Worm (Caenorhabditis elegans) whole organism, young adult: Measurements from ENCODE around the gene tiar-2.

Source experiments
- B0035.1 ChIP-seq: sonication (generic microtip); optimal IDR thresholded peaks from 2 replicates; lab custom pipeline; 2016; ENCODE audit warnings: missing genetic modification characterization, mild to moderate bottlenecking, missing compliant biosample characterization, missing genotype, missing genetic modification reagents
- B0261.1 ChIP-seq: sonication (generic microtip); optimal IDR thresholded peaks from 2 replicates; lab custom pipeline; 2016; ENCODE audit warnings: mild to moderate bottlenecking, missing genetic modification characterization, moderate library complexity, missing compliant biosample characterization
- F10E7.11 ChIP-seq: sonication (generic microtip); optimal IDR thresholded peaks from 2 replicates; lab custom pipeline; 2017; ENCODE audit warnings: mild to moderate bottlenecking, missing genetic modification characterization, moderate library complexity, missing compliant biosample characterization
- F22D6.2 ChIP-seq: sonication (generic microtip); optimal IDR thresholded peaks from 2 replicates; lab custom pipeline; 2016; ENCODE audit warnings: mild to moderate bottlenecking, missing genetic modification characterization, missing compliant biosample characterization
- F39B2.1 ChIP-seq: fragments of 200-800 bp; sonication (Bioruptor generic); IDR thresholded peaks from 2 replicates; pipeline ENCODE4 v1.3.6; 2022; ENCODE audit warnings: missing genetic modification reagents, missing genetic modification characterization, missing compliant biosample characterization
- F49E8.2 ChIP-seq: sonication (generic microtip); optimal IDR thresholded peaks from 3 replicates; lab custom pipeline; 2017; ENCODE audit warnings: missing genetic modification characterization, mild to moderate bottlenecking, missing compliant biosample characterization, antibody characterized with exemption, moderate library complexity; ENCODE audit not compliant: insufficient read depth
- F55B11.4 ChIP-seq: sonication (generic microtip); optimal IDR thresholded peaks from 2 replicates; lab custom pipeline; 2016; ENCODE audit warnings: missing compliant biosample characterization, missing genetic modification characterization, borderline replicate concordance; ENCODE audit not compliant: insufficient read depth
- F57A8.1 ChIP-seq: fragments of 200-800 bp; sonication (Bioruptor generic); optimal IDR thresholded peaks from 2 replicates; lab custom pipeline; 2018; ENCODE audit warnings: mild to moderate bottlenecking, missing genetic modification characterization, moderate library complexity, missing compliant biosample characterization
- K11D2.4 ChIP-seq: fragments of 200-800 bp; sonication (Bioruptor generic); IDR thresholded peaks from 2 replicates; pipeline ENCODE4 v1.3.6; 2022; ENCODE audit warnings: missing genetic modification reagents, missing genetic modification characterization, missing compliant biosample characterization
- T07F8.4 ChIP-seq: sonication (generic microtip); optimal IDR thresholded peaks from 2 replicates; lab custom pipeline; 2016; ENCODE audit warnings: mild to moderate bottlenecking, missing genetic modification characterization, moderate library complexity, missing compliant biosample characterization
- Y53F4B.3 ChIP-seq: fragments of 200-800 bp; sonication (Bioruptor generic); IDR thresholded peaks from 2 replicates; pipeline ENCODE4 v1.3.6; 2022; ENCODE audit warnings: missing genetic modification reagents, missing genetic modification characterization, missing compliant biosample characterization
- ama-1 ChIP-seq, 3 experiments: fragments of 150-350 bp in 1 of 3; sonication (generic microtip) in 2 of 3; optimal IDR thresholded peaks; 2 replicates each; lab custom pipeline; 2014 to 2018; ENCODE audit warnings: missing biosample characterization in 2 of 3, missing genetic modification characterization in 2 of 3, missing genetic modification reagents in 2 of 3
- atf-7 ChIP-seq: sonication (generic microtip); optimal IDR thresholded peaks from 2 replicates; lab custom pipeline; 2017; ENCODE audit warnings: mild to moderate bottlenecking, missing genetic modification characterization, missing compliant biosample characterization
- attf-6 ChIP-seq: fragments of 200-800 bp; sonication (Bioruptor generic); IDR thresholded peaks from 2 replicates; pipeline ENCODE4 v1.3.6; 2022; ENCODE audit warnings: missing genetic modification reagents, missing genetic modification characterization, missing compliant biosample characterization
- cebp-1 ChIP-seq, 2 experiments: fragments of 200-800 bp in 1 of 2; sonication (Bioruptor generic) in 1 of 2; sonication (generic microtip) in 1 of 2; IDR thresholded peaks in 1 of 2; optimal IDR thresholded peaks in 1 of 2; 2 replicates each; pipeline versions ENCODE4 v1.3.6 to Lab custom; 2017 to 2022; ENCODE audit warnings: missing compliant biosample characterization in 2 of 2, missing genetic modification characterization in 2 of 2, mild to moderate bottlenecking in 1 of 2, missing genetic modification reagents in 1 of 2, moderate library complexity in 1 of 2
- ceh-58 ChIP-seq: fragments of 200-800 bp; sonication (Bioruptor generic); IDR thresholded peaks from 2 replicates; pipeline ENCODE4 v1.3.6; 2022; ENCODE audit warnings: missing genetic modification characterization, missing compliant biosample characterization
- ceh-79 ChIP-seq: sonication (generic microtip); optimal IDR thresholded peaks from 2 replicates; lab custom pipeline; 2017; ENCODE audit warnings: mild to moderate bottlenecking, missing genetic modification characterization, missing compliant biosample characterization
- ceh-91 ChIP-seq: fragments of 200-800 bp; sonication (Bioruptor generic); IDR thresholded peaks from 2 replicates; pipeline ENCODE4 v1.3.6; 2022; ENCODE audit warnings: missing genetic modification reagents, missing genetic modification characterization, missing compliant biosample characterization
- dox-1 ChIP-seq: fragments of 200-800 bp; sonication (Bioruptor generic); IDR thresholded peaks from 2 replicates; pipeline ENCODE4 v1.3.6; 2022; ENCODE audit warnings: missing genetic modification reagents, missing genetic modification characterization, missing compliant biosample characterization
- dpff-1 ChIP-seq: sonication (generic microtip); optimal IDR thresholded peaks from 2 replicates; lab custom pipeline; 2017; ENCODE audit warnings: mild to moderate bottlenecking, missing genetic modification characterization, missing compliant biosample characterization
- dpl-1 ChIP-seq: fragments of 150-350 bp; optimal IDR thresholded peaks from 2 replicates; lab custom pipeline; 2014; ENCODE audit warnings: missing biosample characterization, missing genetic modification reagents, missing genetic modification characterization
- egl-18 ChIP-seq: fragments of 200-800 bp; sonication (Bioruptor generic); IDR thresholded peaks from 2 replicates; pipeline ENCODE4 v1.3.6; 2022; ENCODE audit warnings: missing genetic modification reagents, missing genetic modification characterization, missing compliant biosample characterization
- egl-44 ChIP-seq: fragments of 200-800 bp; sonication (Bioruptor generic); IDR thresholded peaks from 2 replicates; pipeline ENCODE4 v1.3.6; 2022; ENCODE audit warnings: missing genetic modification reagents, missing genetic modification characterization, missing compliant biosample characterization
- egrh-3 ChIP-seq: fragments of 200-800 bp; sonication (Bioruptor generic); IDR thresholded peaks from 2 replicates; pipeline ENCODE4 v1.3.6; 2022; ENCODE audit warnings: missing genetic modification reagents, missing genetic modification characterization, missing compliant biosample characterization
- gei-17 ChIP-seq: fragments of 200-800 bp; sonication (Bioruptor generic); optimal IDR thresholded peaks from 2 replicates; lab custom pipeline; 2018; ENCODE audit warnings: mild to moderate bottlenecking, missing genetic modification characterization, missing compliant biosample characterization
- hsf-1 ChIP-seq: fragments of 200-800 bp; sonication (Bioruptor generic); IDR thresholded peaks from 2 replicates; pipeline ENCODE4 v1.3.6; 2022; ENCODE audit warnings: missing genetic modification reagents, missing genetic modification characterization, missing compliant biosample characterization
- lag-1 ChIP-seq: fragments of 200-800 bp; sonication (Bioruptor generic); IDR thresholded peaks from 2 replicates; pipeline ENCODE4 v1.3.6; 2022; ENCODE audit warnings: missing genetic modification reagents, missing genetic modification characterization, missing compliant biosample characterization
- let-526 ChIP-seq: fragments of 200-800 bp; sonication (Bioruptor generic); IDR thresholded peaks from 2 replicates; pipeline ENCODE4 v1.3.6; 2022; ENCODE audit warnings: missing genetic modification reagents, missing genetic modification characterization, missing compliant biosample characterization
- let-607 ChIP-seq, 2 experiments: fragments of 200-800 bp in 1 of 2; sonication (Bioruptor generic) in 1 of 2; sonication (generic microtip) in 1 of 2; optimal IDR thresholded peaks; 2 replicates each; lab custom pipeline; 2016 to 2018; ENCODE audit warnings: mild to moderate bottlenecking in 2 of 2, missing compliant biosample characterization in 2 of 2, missing genetic modification characterization in 2 of 2, moderate library complexity in 2 of 2, missing genotype in 1 of 2
- lin-26 ChIP-seq: fragments of 200-800 bp; sonication (Bioruptor generic); IDR thresholded peaks from 2 replicates; pipeline ENCODE4 v1.3.6; 2022; ENCODE audit warnings: missing genetic modification reagents, missing genetic modification characterization, missing compliant biosample characterization
- lin-40 ChIP-seq: sonication (generic microtip); optimal IDR thresholded peaks from 2 replicates; lab custom pipeline; 2016; ENCODE audit warnings: missing genetic modification characterization, mild to moderate bottlenecking, missing compliant biosample characterization, missing genotype, missing genetic modification reagents
- lin-54 ChIP-seq: fragments of 200-800 bp; sonication (Bioruptor generic); optimal IDR thresholded peaks from 2 replicates; lab custom pipeline; 2018; ENCODE audit warnings: mild to moderate bottlenecking, missing genetic modification characterization, missing compliant biosample characterization
- madf-10 ChIP-seq: sonication (generic microtip); optimal IDR thresholded peaks from 2 replicates; lab custom pipeline; 2016; ENCODE audit warnings: mild to moderate bottlenecking, missing genetic modification characterization, missing compliant biosample characterization
- madf-6 ChIP-seq: fragments of 200-800 bp; sonication (Bioruptor generic); IDR thresholded peaks from 2 replicates; pipeline ENCODE4 v1.3.6; 2022; ENCODE audit warnings: missing genetic modification reagents, missing genetic modification characterization, missing compliant biosample characterization
- madf-8 ChIP-seq: fragments of 200-800 bp; sonication (Bioruptor generic); conservative IDR thresholded peaks from 2 replicates; pipeline ENCODE4 v1.3.6; 2022; ENCODE audit warnings: missing genetic modification reagents, missing genetic modification characterization, missing compliant biosample characterization
- mcd-1 ChIP-seq: fragments of 200-800 bp; sonication (Bioruptor generic); IDR thresholded peaks from 2 replicates; pipeline ENCODE4 v1.3.6; 2022; ENCODE audit warnings: missing genetic modification reagents, missing genetic modification characterization, missing compliant biosample characterization
- nfya-1 ChIP-seq: sonication (generic microtip); optimal IDR thresholded peaks from 2 replicates; lab custom pipeline; 2017; ENCODE audit warnings: antibody characterized with exemption, missing compliant biosample characterization, missing genetic modification characterization, borderline replicate concordance; ENCODE audit not compliant: insufficient read depth
- nhr-27 ChIP-seq: fragments of 200-800 bp; sonication (Bioruptor generic); optimal IDR thresholded peaks from 2 replicates; lab custom pipeline; 2018; ENCODE audit warnings: mild to moderate bottlenecking, missing genetic modification characterization, moderate library complexity, missing compliant biosample characterization
- nhr-80 ChIP-seq: sonication (generic microtip); optimal IDR thresholded peaks from 2 replicates; lab custom pipeline; 2016; ENCODE audit warnings: missing genetic modification characterization, missing compliant biosample characterization
- nhr-90 ChIP-seq: sonication (generic microtip); optimal IDR thresholded peaks from 2 replicates; lab custom pipeline; 2016; ENCODE audit warnings: missing genotype, mild to moderate bottlenecking, missing genetic modification characterization, missing compliant biosample characterization
- sea-2 ChIP-seq: fragments of 200-800 bp; sonication (Bioruptor generic); IDR thresholded peaks from 2 replicates; pipeline ENCODE4 v1.3.6; 2022; ENCODE audit warnings: missing genetic modification characterization, missing compliant biosample characterization
- snpc-1.3 ChIP-seq: sonication (generic microtip); optimal IDR thresholded peaks from 2 replicates; lab custom pipeline; 2017; ENCODE audit warnings: missing genetic modification characterization, mild to moderate bottlenecking, missing compliant biosample characterization, antibody characterized with exemption, moderate library complexity, missing genotype, missing genetic modification reagents; ENCODE audit not compliant: insufficient read depth
- unc-62 ChIP-seq: fragments of 150-350 bp; optimal IDR thresholded peaks from 2 replicates; lab custom pipeline; 2014; ENCODE audit warnings: missing biosample characterization, missing genetic modification reagents, missing genetic modification characterization
- zfh-2 ChIP-seq: fragments of 200-800 bp; sonication (Bioruptor generic); conservative IDR thresholded peaks from 2 replicates; pipeline ENCODE4 v1.3.6; 2022; ENCODE audit warnings: missing genetic modification reagents, missing genetic modification characterization, missing compliant biosample characterization
- ztf-25 ChIP-seq: fragments of 200-800 bp; sonication (Bioruptor generic); IDR thresholded peaks from 2 replicates; pipeline ENCODE4 v1.3.6; 2022; ENCODE audit warnings: missing genetic modification reagents, missing genetic modification characterization, missing compliant biosample characterization
- ztf-26 ChIP-seq: sonication (generic microtip); optimal IDR thresholded peaks from 2 replicates; lab custom pipeline; 2017; ENCODE audit warnings: missing genetic modification characterization, missing compliant biosample characterization
- ztf-6 ChIP-seq: fragments of 200-800 bp; sonication (Bioruptor generic); IDR thresholded peaks from 2 replicates; pipeline ENCODE4 v1.3.6; 2022; ENCODE audit warnings: missing genetic modification reagents, missing genetic modification characterization, missing compliant biosample characterization

Gene tiar-2

ce11 chrII:12797211-12797794 is 28.8 kb downstream of the tiar-2 start:
- TF ChIP-seq K11D2.4 (GFP tag; lab: Robert Waterston, UW) (no peak), egrh-3 (GFP tag; lab: Robert Waterston, UW) (no peak), ztf-6 (no peak), madf-10 (tag; lab: Kevin White, UChicago) (no peak), cebp-1 (GFP tag; IDR thresholded peaks at IDR 0.05; lab: Robert Waterston, UW) (no peak), cebp-1 (tag; optimal IDR thresholded peaks at IDR 0.05; lab: Kevin White, UChicago) (no peak), egl-18 (GFP tag; lab: Robert Waterston, UW) (no peak), hsf-1 (no peak), ztf-25 (GFP tag; lab: Robert Waterston, UW) (no peak), mcd-1 (0 out of 2 replicates have a peak, but pooled peaks have one; percentile 5), lag-1 (GFP tag; lab: Robert Waterston, UW) (no peak), ceh-58 (GFP tag; lab: Robert Waterston, UW) (no peak), attf-6 (GFP tag; lab: Robert Waterston, UW) (no peak), F57A8.1 (no peak), nfya-1 (tag; lab: Kevin White, UChicago) (no peak), unc-62 (GFP tag; lab: Kevin White, UChicago) (peak; percentile 42), F39B2.1 (GFP tag; lab: Robert Waterston, UW) (no peak), sea-2 (GFP tag; lab: Robert Waterston, UW) (no peak), ztf-26 (tag; lab: Kevin White, UChicago) (no peak), zfh-2 (GFP tag; lab: Robert Waterston, UW) (peak; percentile 73; the same call in 1 of the 2 replicates), gei-17 (GFP tag; lab: Kevin White, UChicago) (no peak), madf-8 (GFP tag; lab: Robert Waterston, UW) (no peak), nhr-90 (no peak), let-526 (no peak), ceh-79 (no peak), lin-26 (GFP tag; lab: Robert Waterston, UW) (no peak), lin-40 (tag; lab: Kevin White, UChicago) (no peak), B0261.1 (no peak), egl-44 (GFP tag; lab: Robert Waterston, UW) (peak; percentile 31; the same call in 1 of the 2 replicates), Y53F4B.3 (no peak), F10E7.11 (no peak), let-607 (tag; optimal IDR thresholded peaks at IDR 0.05; lab: Kevin White, UChicago) (no peak), ceh-91 (GFP tag; lab: Robert Waterston, UW) (no peak), F22D6.2 (tag; lab: Kevin White, UChicago) (no peak), T07F8.4 (tag; lab: Kevin White, UChicago) (no peak), ama-1 (optimal IDR thresholded peaks at IDR 0.05; lab: Kevin White, UChicago) (peak; percentile 26), ama-1 (GFP tag; optimal IDR thresholded peaks at IDR 0.05; lab: Kevin White, UChicago) (no peak), F55B11.4 (no peak), nhr-27 (no peak), madf-6 (no peak), B0035.1 (tag; lab: Kevin White, UChicago) (no peak), snpc-1.3 (no peak), F49E8.2 (tag; lab: Kevin White, UChicago) (no peak), lin-54 (GFP tag; lab: Kevin White, UChicago) (no peak), atf-7 (peak; percentile 47), dpff-1 (tag; lab: Kevin White, UChicago) (no peak), dox-1 (peak; percentile 40; the same call in 1 of the 2 replicates), dpl-1 (GFP tag; lab: Kevin White, UChicago) (no peak), nhr-80 (tag; lab: Kevin White, UChicago) (peak; percentile 65)
